Worm (Caenorhabditis elegans) whole organism, young adult: Measurements from ENCODE around the gene spe-19.

ENCODE experiments used
- B0261.1 ChIP-seq: sonication (generic microtip); optimal IDR thresholded peaks from 2 replicates; lab custom pipeline; 2016; ENCODE audit warnings: mild to moderate bottlenecking, missing genetic modification characterization, moderate library complexity, missing compliant biosample characterization
- D2030.7 ChIP-seq: fragments of 200-800 bp; sonication (Bioruptor generic); IDR thresholded peaks from 2 replicates; pipeline ENCODE4 v1.3.6; 2022; ENCODE audit warnings: missing genetic modification reagents, missing genetic modification characterization, missing compliant biosample characterization
- F22D6.2 ChIP-seq: sonication (generic microtip); optimal IDR thresholded peaks from 2 replicates; lab custom pipeline; 2016; ENCODE audit warnings: mild to moderate bottlenecking, missing genetic modification characterization, missing compliant biosample characterization
- F49E8.2 ChIP-seq: sonication (generic microtip); optimal IDR thresholded peaks from 3 replicates; lab custom pipeline; 2017; ENCODE audit warnings: missing genetic modification characterization, mild to moderate bottlenecking, missing compliant biosample characterization, antibody characterized with exemption, moderate library complexity; ENCODE audit not compliant: insufficient read depth
- Y67H2A.10 ChIP-seq: fragments of 200-800 bp; sonication (Bioruptor generic); conservative IDR thresholded peaks from 2 replicates; pipeline ENCODE4 v1.3.6; 2022; ENCODE audit warnings: missing genetic modification reagents, missing genetic modification characterization, missing compliant biosample characterization
- Y79H2A.3 ChIP-seq: fragments of 200-800 bp; sonication (Bioruptor generic); conservative IDR thresholded peaks from 2 replicates; pipeline ENCODE4 v1.3.6; 2022; ENCODE audit warnings: missing genetic modification reagents, missing genetic modification characterization, missing compliant biosample characterization
- ZK185.1 ChIP-seq: sonication (generic microtip); optimal IDR thresholded peaks from 2 replicates; lab custom pipeline; 2016; ENCODE audit warnings: mild to moderate bottlenecking, missing genetic modification characterization, missing compliant biosample characterization; ENCODE audit not compliant: poor library complexity, severe bottlenecking
- aptf-2 ChIP-seq: fragments of 200-800 bp; sonication (Bioruptor generic); conservative IDR thresholded peaks from 2 replicates; pipeline ENCODE4 v1.3.6; 2022; ENCODE audit warnings: missing genetic modification reagents, missing genetic modification characterization, missing compliant biosample characterization
- ceh-27 ChIP-seq: fragments of 200-800 bp; sonication (Bioruptor generic); optimal IDR thresholded peaks from 2 replicates; lab custom pipeline; 2018; ENCODE audit warnings: mild to moderate bottlenecking, missing genetic modification characterization, moderate library complexity, missing compliant biosample characterization
- ceh-40 ChIP-seq: fragments of 200-800 bp; sonication (Bioruptor generic); IDR thresholded peaks from 2 replicates; pipeline ENCODE4 v1.3.6; 2022; ENCODE audit warnings: missing genetic modification characterization, missing compliant biosample characterization
- ceh-79 ChIP-seq: sonication (generic microtip); optimal IDR thresholded peaks from 2 replicates; lab custom pipeline; 2017; ENCODE audit warnings: mild to moderate bottlenecking, missing genetic modification characterization, missing compliant biosample characterization
- ceh-91 ChIP-seq: fragments of 200-800 bp; sonication (Bioruptor generic); IDR thresholded peaks from 2 replicates; pipeline ENCODE4 v1.3.6; 2022; ENCODE audit warnings: missing genetic modification reagents, missing genetic modification characterization, missing compliant biosample characterization
- dox-1 ChIP-seq: fragments of 200-800 bp; sonication (Bioruptor generic); IDR thresholded peaks from 2 replicates; pipeline ENCODE4 v1.3.6; 2022; ENCODE audit warnings: missing genetic modification reagents, missing genetic modification characterization, missing compliant biosample characterization
- egl-18 ChIP-seq: fragments of 200-800 bp; sonication (Bioruptor generic); IDR thresholded peaks from 2 replicates; pipeline ENCODE4 v1.3.6; 2022; ENCODE audit warnings: missing genetic modification reagents, missing genetic modification characterization, missing compliant biosample characterization
- ekl-4 ChIP-seq: fragments of 200-800 bp; sonication (Bioruptor generic); IDR thresholded peaks from 2 replicates; pipeline ENCODE4 v1.3.6; 2022; ENCODE audit warnings: missing genetic modification reagents, missing genetic modification characterization, missing compliant biosample characterization
- lag-1 ChIP-seq: fragments of 200-800 bp; sonication (Bioruptor generic); IDR thresholded peaks from 2 replicates; pipeline ENCODE4 v1.3.6; 2022; ENCODE audit warnings: missing genetic modification reagents, missing genetic modification characterization, missing compliant biosample characterization
- let-607 ChIP-seq, 2 experiments: fragments of 200-800 bp in 1 of 2; sonication (Bioruptor generic) in 1 of 2; sonication (generic microtip) in 1 of 2; optimal IDR thresholded peaks; 2 replicates each; lab custom pipeline; 2016 to 2018; ENCODE audit warnings: mild to moderate bottlenecking in 2 of 2, missing compliant biosample characterization in 2 of 2, missing genetic modification characterization in 2 of 2, moderate library complexity in 2 of 2, missing genotype in 1 of 2
- lsl-1 ChIP-seq: fragments of 200-800 bp; sonication (Bioruptor generic); optimal IDR thresholded peaks from 2 replicates; lab custom pipeline; 2018; ENCODE audit warnings: mild to moderate bottlenecking, missing genetic modification characterization, moderate library complexity, missing compliant biosample characterization
- madf-10 ChIP-seq: sonication (generic microtip); optimal IDR thresholded peaks from 2 replicates; lab custom pipeline; 2016; ENCODE audit warnings: mild to moderate bottlenecking, missing genetic modification characterization, missing compliant biosample characterization
- mes-4 ChIP-seq: sonication (generic microtip); optimal IDR thresholded peaks from 2 replicates; lab custom pipeline; 2016; ENCODE audit warnings: missing genotype, missing genetic modification characterization, missing compliant biosample characterization
- nhr-120 ChIP-seq: fragments of 200-800 bp; sonication (Bioruptor generic); IDR thresholded peaks from 2 replicates; pipeline ENCODE4 v1.3.6; 2022; ENCODE audit warnings: missing genetic modification characterization, missing compliant biosample characterization
- nhr-90 ChIP-seq: sonication (generic microtip); optimal IDR thresholded peaks from 2 replicates; lab custom pipeline; 2016; ENCODE audit warnings: missing genotype, mild to moderate bottlenecking, missing genetic modification characterization, missing compliant biosample characterization
- rec-8 ChIP-seq, 2 experiments: sonication (generic microtip); optimal IDR thresholded peaks; 2 replicates each; lab custom pipeline; 2016; ENCODE audit warnings: mild to moderate bottlenecking in 2 of 2, missing genetic modification characterization in 2 of 2, missing genetic modification reagents in 2 of 2, missing genotype in 2 of 2, missing biosample characterization in 1 of 2, missing compliant biosample characterization in 1 of 2, moderate library complexity in 1 of 2
- snpc-3.4 ChIP-seq: sonication (generic microtip); optimal IDR thresholded peaks from 2 replicates; lab custom pipeline; 2017; ENCODE audit warnings: missing genetic modification characterization, mild to moderate bottlenecking, missing compliant biosample characterization, antibody characterized with exemption, moderate library complexity, missing genotype, missing genetic modification reagents
- snpc-4 ChIP-seq, 5 experiments: fragments of 150-350 bp in 1 of 5; sonication (generic microtip) in 4 of 5; optimal IDR thresholded peaks; 2 replicates each; lab custom pipeline; 2014 to 2018; ENCODE audit warnings: missing genetic modification characterization in 5 of 5, missing biosample characterization in 3 of 5, antibody characterized with exemption in 2 of 5, mild to moderate bottlenecking in 2 of 5, missing compliant biosample characterization in 2 of 5, missing genotype in 2 of 5, moderate library complexity in 2 of 5, missing genetic modification reagents in 1 of 5
- sptf-2 ChIP-seq: fragments of 200-800 bp; sonication (Bioruptor generic); optimal IDR thresholded peaks from 2 replicates; lab custom pipeline; 2018; ENCODE audit warnings: mild to moderate bottlenecking, missing genetic modification characterization, missing compliant biosample characterization
- tlf-1 ChIP-seq: fragments of 200-800 bp; sonication (Bioruptor generic); optimal IDR thresholded peaks from 2 replicates; lab custom pipeline; 2018; ENCODE audit warnings: mild to moderate bottlenecking, missing genetic modification characterization, missing compliant biosample characterization
- unc-62 ChIP-seq: fragments of 150-350 bp; optimal IDR thresholded peaks from 2 replicates; lab custom pipeline; 2014; ENCODE audit warnings: missing biosample characterization, missing genetic modification reagents, missing genetic modification characterization
- zim-3 ChIP-seq: sonication (generic microtip); optimal IDR thresholded peaks from 2 replicates; lab custom pipeline; 2017; ENCODE audit warnings: mild to moderate bottlenecking, missing genetic modification characterization, moderate library complexity, missing compliant biosample characterization
- ztf-28 ChIP-seq: fragments of 200-800 bp; sonication (Bioruptor generic); IDR thresholded peaks from 2 replicates; pipeline ENCODE4 v1.3.6; 2022; ENCODE audit warnings: missing genetic modification reagents, missing genetic modification characterization, missing compliant biosample characterization

Gene spe-19

DNA sequence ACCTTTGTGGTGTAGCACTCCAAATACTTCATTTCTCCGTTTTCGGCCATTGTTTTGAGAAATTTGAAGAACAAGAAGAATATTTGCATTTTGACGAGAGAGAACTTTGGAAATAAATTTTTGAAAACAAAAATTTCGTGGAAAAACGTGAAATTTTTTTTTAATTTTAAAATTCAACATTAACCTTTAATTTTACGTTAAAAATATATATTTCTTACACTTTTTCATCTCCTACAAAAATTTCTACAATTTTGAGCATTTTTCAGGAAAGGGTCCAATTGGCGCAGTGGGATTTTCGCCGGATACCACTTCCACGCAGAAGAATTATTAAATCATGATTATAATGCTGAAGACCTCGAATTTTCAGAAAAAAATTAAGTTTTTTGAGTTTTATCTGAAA is at the start of gene spe-19:
TSS of gene spe-19 (minus strand) at position 101 of the 400 bp plus-strand sequence.
- TF ChIP-seq lsl-1 (GFP tag; lab: Kevin White, UChicago) (no peak), ceh-91 (GFP tag; lab: Robert Waterston, UW) (no peak), Y79H2A.3 (GFP tag; lab: Robert Waterston, UW) (no peak), ZK185.1 (tag; lab: Kevin White, UChicago) (no peak), Y67H2A.10 (GFP tag; lab: Robert Waterston, UW) (no peak), zim-3 (tag; lab: Kevin White, UChicago) (no peak), F22D6.2 (no peak), F49E8.2 (tag; lab: Kevin White, UChicago) (no peak), ceh-40 (GFP tag; lab: Robert Waterston, UW) (no peak)

DNA sequence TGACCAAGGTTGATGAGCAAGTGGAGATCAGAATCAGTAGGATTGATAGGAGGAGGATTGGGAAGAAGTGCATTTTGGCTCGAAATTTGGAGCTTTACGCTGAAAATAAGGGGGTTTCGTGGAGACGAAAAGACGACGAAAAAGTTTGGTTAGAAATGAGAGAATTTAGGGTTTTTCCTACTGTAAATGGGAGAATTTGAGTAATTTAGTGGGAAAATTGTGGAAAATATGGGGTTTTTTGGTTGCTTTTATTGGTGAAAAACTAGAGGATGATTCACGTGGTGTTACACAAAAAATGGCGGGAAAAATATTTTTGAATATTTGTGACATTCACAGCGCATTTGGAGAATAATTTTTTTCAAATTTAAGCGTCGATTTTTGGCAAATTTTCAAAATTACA is 47.7 kb upstream of the spe-19 start, which contains the start of gene nlp-69:
TSS of gene nlp-69 (minus strand) at position 101 of the 400 bp plus-strand sequence.
- TF ChIP-seq aptf-2 = no peak

DNA sequence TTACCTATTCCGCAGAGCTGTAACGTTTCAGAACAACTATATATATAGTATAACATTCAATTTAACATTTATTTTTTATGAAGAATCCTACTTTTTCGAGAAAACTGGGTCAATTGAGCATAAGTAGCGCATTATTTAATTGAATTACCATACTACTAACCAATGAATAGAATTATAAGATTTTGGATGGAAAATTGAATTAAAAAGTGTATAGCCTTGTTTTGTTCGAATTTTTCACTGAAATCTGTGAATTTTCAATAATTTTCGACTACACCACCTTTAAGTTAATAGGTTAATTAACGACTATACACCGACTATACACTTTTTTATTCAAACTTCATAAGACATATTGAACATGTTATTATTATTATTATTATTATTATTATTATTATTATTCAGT is 46.7 kb upstream of the spe-19 start:
- TF ChIP-seq mes-4 (no peak), let-607 (tag; optimal IDR thresholded peaks at IDR 0.05; lab: Kevin White, UChicago) (no peak), tlf-1 (GFP tag; lab: Kevin White, UChicago) (no peak), Y79H2A.3 (GFP tag; lab: Robert Waterston, UW) (no peak), ztf-28 (no peak), snpc-4 (GFP tag; optimal IDR thresholded peaks at IDR 0.05; lab: Kevin White, UChicago) (no peak), snpc-4 (tag; optimal IDR thresholded peaks at IDR 0.05; lab: Kevin White, UChicago) (no peak), unc-62 (GFP tag; lab: Kevin White, UChicago) (no peak), ceh-79 (tag; lab: Kevin White, UChicago) (no peak), madf-10 (no peak), ekl-4 (no peak), lag-1 (GFP tag; lab: Robert Waterston, UW) (no peak), B0261.1 (tag; lab: Kevin White, UChicago) (no peak), nhr-90 (tag; lab: Kevin White, UChicago) (no peak), ceh-27 (GFP tag; lab: Kevin White, UChicago) (no peak)

DNA sequence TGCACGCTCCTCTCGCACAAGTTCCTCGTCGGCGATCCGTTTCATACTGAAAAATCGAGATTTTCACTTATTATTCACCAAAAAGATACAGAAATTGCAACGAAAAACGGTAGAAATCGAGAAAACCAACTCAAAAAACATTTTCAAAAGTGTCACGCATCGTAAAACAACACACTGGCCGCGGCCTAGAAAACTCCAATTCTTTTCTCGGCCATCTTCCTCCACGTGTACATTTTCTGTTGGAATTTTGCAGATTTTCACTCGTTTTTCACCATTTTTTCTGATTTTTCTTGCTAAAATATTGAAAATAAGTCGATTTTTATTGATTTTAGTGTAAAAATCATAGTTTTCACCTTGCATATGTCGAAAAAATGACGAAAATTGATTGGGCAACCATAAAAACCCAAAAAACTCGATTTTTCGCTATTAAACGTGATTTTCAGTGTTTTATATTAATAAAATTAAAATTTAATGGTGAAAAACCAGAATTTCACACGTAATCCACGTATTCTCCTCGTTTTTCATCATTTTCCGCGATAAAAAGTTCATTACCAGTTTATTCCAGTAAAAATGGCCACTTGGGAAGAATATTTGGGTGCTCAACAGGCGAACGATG is 43.6 kb upstream of the spe-19 start, which contains the start of the genes dcs-1 and sec-23:
TSS of gene dcs-1 (minus strand) at position 46 of the 616 bp plus-strand sequence.
TSS of gene sec-23 (plus strand) at position 566 of the 616 bp plus-strand sequence.
- TF ChIP-seq let-607 (tag; optimal IDR thresholded peaks at IDR 0.05; lab: Kevin White, UChicago) (peak; percentile 97 to 98), sptf-2 (no peak), dox-1 (0 out of 2 replicates have a peak, but pooled peaks have one; percentile 21), ceh-40 (GFP tag; lab: Robert Waterston, UW) (no peak), D2030.7 (GFP tag; lab: Robert Waterston, UW) (0 out of 2 replicates have a peak, but pooled peaks have one; percentile 11), nhr-120 (GFP tag; lab: Robert Waterston, UW) (no peak), rec-8 (tag; optimal IDR thresholded peaks at IDR 0.05; lab: Kevin White, UChicago) (peak in 1 of 2 experiments; percentile 15), snpc-3.4 (tag; lab: Kevin White, UChicago) (peak; percentile 12), egl-18 (GFP tag; lab: Robert Waterston, UW) (no peak)
